Worm (Caenorhabditis elegans) whole organism, early embryonic: ENCODE data around the gene T24A6.17.

ENCODE experiments used
- ama-1 ChIP-seq: fragments of 150-350 bp; optimal IDR thresholded peaks from 2 replicates; lab custom pipeline; 2014
- ets-7 ChIP-seq: sonication (generic microtip); optimal IDR thresholded peaks from 2 replicates; lab custom pipeline; 2016; ENCODE audit warnings: missing genotype, missing genetic modification characterization, missing compliant biosample characterization
- flt-1 ChIP-seq: fragments of 200-800 bp; sonication (Bioruptor generic); IDR thresholded peaks from 2 replicates; pipeline ENCODE4 v1.3.6; 2022; ENCODE audit warnings: missing genetic modification characterization, missing compliant biosample characterization
- hmbx-1 ChIP-seq: sonication (generic microtip); optimal IDR thresholded peaks from 2 replicates; lab custom pipeline; 2016; ENCODE audit warnings: mild to moderate bottlenecking, missing genetic modification characterization, missing compliant biosample characterization
- hmg-4 ChIP-seq: fragments of 200-800 bp; sonication (Bioruptor generic); optimal IDR thresholded peaks from 2 replicates; lab custom pipeline; 2018; ENCODE audit warnings: mild to moderate bottlenecking, missing genetic modification characterization, missing compliant biosample characterization
- tbx-11 ChIP-seq: fragments of 200-800 bp; sonication (Bioruptor generic); IDR thresholded peaks from 2 replicates; pipeline ENCODE4 v1.3.6; 2022; ENCODE audit warnings: missing genetic modification characterization, missing compliant biosample characterization
- tra-4 ChIP-seq: sonication (generic microtip); optimal IDR thresholded peaks from 2 replicates; lab custom pipeline; 2017; ENCODE audit warnings: missing genetic modification characterization, missing compliant biosample characterization

- TF ChIP-seq tbx-11 (no peak), ama-1 (lab: Kevin White, UChicago) (no peak), flt-1 (GFP tag; lab: Robert Waterston, UW) (no peak), hmg-4 (GFP tag; lab: Kevin White, UChicago) (no peak), hmbx-1 (no peak), tra-4 (tag; lab: Kevin White, UChicago) (no peak), ets-7 (tag; lab: Kevin White, UChicago) (no peak)
These were observed 20.8 kb upstream of the T24A6.17 start for ce11 chrV:3585011-3585410.
